Worm (Caenorhabditis elegans): ENCODE measurements around the gene cyn-12.

The cyn-12 gene

ce11 chrIV:7095396-7095964, 37.5 kb downstream of the cyn-12 start:
- TF ChIP-seq unc-62 (GFP tag; optimal IDR thresholded peaks at IDR 0.05), result no peak

- TF ChIP-seq unc-62 (GFP tag; optimal IDR thresholded peaks at IDR 0.05), result no peak
These were observed 38.7 kb downstream of the cyn-12 start, which contains the start of gene deb-1 for ce11 chrIV:7094216-7094758. Gene deb-1 (minus strand): TSS chrIV:7094266.

ce11 chrIV:7084632-7085160, 48.3 kb downstream of the cyn-12 start, which contains the start of gene rps-4:
Gene rps-4 (minus strand): TSS chrIV:7084682.
- no peak for TF ChIP-seq unc-62 (GFP tag; optimal IDR thresholded peaks at IDR 0.05)

ce11 chrIV:7083976-7084375, 49.0 kb downstream of the cyn-12 start:
- TF ChIP-seq unc-62 (GFP tag; optimal IDR thresholded peaks at IDR 0.05), result no peak

- TF ChIP-seq unc-62 (GFP tag; optimal IDR thresholded peaks at IDR 0.05), result no peak
These were observed 49.6 kb downstream of the cyn-12 start, which contains the start of gene Y43B11AR.3 for ce11 chrIV:7083382-7083784. Gene Y43B11AR.3 (minus strand): TSS chrIV:7083716.

Measured in whole organism, dauer.